Comparison of ENCODE assay signal across 6 fruit fly cellular contexts in the genomic region with DNA sequence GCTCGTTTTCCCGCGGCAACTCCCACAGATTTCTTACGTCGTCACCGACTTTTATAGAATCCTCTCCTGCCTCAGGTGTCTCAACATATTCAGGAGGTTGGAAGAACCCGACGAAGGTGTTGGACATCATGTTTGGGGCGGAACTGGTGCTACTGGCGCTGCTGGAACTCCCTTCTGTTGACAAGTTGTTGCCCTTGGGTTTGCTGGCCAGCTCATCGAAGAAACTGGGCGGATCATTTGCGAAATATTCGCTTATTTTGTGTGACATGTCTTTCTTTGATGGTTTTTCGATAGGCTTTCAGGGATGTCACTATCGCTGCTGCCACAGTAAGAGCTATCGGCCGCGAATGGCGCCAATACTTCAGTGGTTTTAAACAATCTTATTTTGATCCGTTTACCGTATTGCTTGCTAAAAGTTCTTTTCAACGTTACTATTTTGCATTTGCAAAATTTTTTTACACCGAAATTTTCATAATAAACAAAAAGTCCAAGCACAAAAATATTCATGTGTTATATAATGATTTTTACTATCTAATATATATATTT.
A peak's percentile ranks its signal among the peaks of the same experiment; 100 is the strongest.
TF ChIP-seq lines count a peak whose summit lies in the region.

A gene (minus strand): TSS at position 303 of the 546 bp plus-strand sequence.

- no peak for TF ChIP-seq CTCF in whole organism, embryonic (GFP tag; optimal IDR thresholded peaks at IDR 0.05; lab: Kevin White, UChicago)

TF ChIP-seq in Kc167, 6 proteins besides CTCF, POLR2A, EP300 and RAD21:
- TF ChIP-seq psq (optimal IDR thresholded peaks at IDR 0.05; lab: Kevin White, UChicago) (no peak), insv (optimal IDR thresholded peaks at IDR 0.05; lab: Kevin White, UChicago) (peak; percentile 43)

TF ChIP-seq in whole organism, adult, 20 proteins besides CTCF, POLR2A, EP300 and RAD21:
- TF ChIP-seq bab1 (GFP tag; optimal IDR thresholded peaks at IDR 0.05; lab: Kevin White, UChicago) (peak; percentile 34), ovo (GFP tag; optimal IDR thresholded peaks at IDR 0.05; lab: Kevin White, UChicago) (no peak)

TF ChIP-seq in whole organism, embryonic, 481 proteins besides CTCF, POLR2A, EP300 and RAD21 (continues in another document):
- TF ChIP-seq CG2202 (tag; optimal IDR thresholded peaks at IDR 0.05; lab: Kevin White, UChicago) (no peak), Gug (GFP tag; IDR thresholded peaks at IDR 0.05; lab: Robert Waterston, UW) (no peak; the same call in 3 of the 4 replicates), chm (GFP tag; IDR thresholded peaks at IDR 0.05; lab: Robert Waterston, UW) (no peak), pho (GFP tag; optimal IDR thresholded peaks at IDR 0.05; lab: Kevin White, UChicago) (no peak), NK7.1 (GFP tag; optimal IDR thresholded peaks at IDR 0.05; lab: Kevin White, UChicago) (no peak), CG43689 (GFP tag; IDR thresholded peaks at IDR 0.05; lab: Robert Waterston, UW) (no peak), CG18599 (GFP tag; optimal IDR thresholded peaks at IDR 0.05; lab: Kevin White, UChicago) (no peak), Sox102F (GFP tag; optimal IDR thresholded peaks at IDR 0.05; lab: Kevin White, UChicago) (no peak), CG8359 (GFP tag; optimal IDR thresholded peaks at IDR 0.05; lab: Kevin White, UChicago; ENCODE audit: borderline replicate concordance) (no peak), toy (GFP tag; IDR thresholded peaks at IDR 0.05; lab: Robert Waterston, UW) (no peak), zen2 (GFP tag; IDR thresholded peaks at IDR 0.05; lab: Robert Waterston, UW; ENCODE audit: partially characterized antibody) (peak; percentile 94), Hmx (GFP tag; optimal IDR thresholded peaks at IDR 0.05; lab: Kevin White, UChicago) (no peak), danr (GFP tag; IDR thresholded peaks at IDR 0.05; lab: Robert Waterston, UW) (no peak), sisA (GFP tag; IDR thresholded peaks at IDR 0.05; lab: Robert Waterston, UW) (no peak), cwo (GFP tag; optimal IDR thresholded peaks at IDR 0.05; lab: Kevin White, UChicago) (no peak), ash1 (GFP tag; optimal IDR thresholded peaks at IDR 0.05; lab: Kevin White, UChicago) (no peak), tll (GFP tag; optimal IDR thresholded peaks at IDR 0.05; lab: Kevin White, UChicago) (no peak), CG18764 (GFP tag; optimal IDR thresholded peaks at IDR 0.05; lab: Kevin White, UChicago) (no peak), vnd (GFP tag; IDR thresholded peaks at IDR 0.05; lab: Robert Waterston, UW; ENCODE audit: partially characterized antibody) (peak; percentile 90), CG7928 (GFP tag; optimal IDR thresholded peaks at IDR 0.05; lab: Kevin White, UChicago) (no peak)

TF ChIP-seq in whole organism, prepupa, 60 proteins besides CTCF, POLR2A, EP300 and RAD21:
- TF ChIP-seq esn (GFP tag; optimal IDR thresholded peaks at IDR 0.05; lab: Kevin White, UChicago), result peak; percentile 39
- no peak for TF ChIP-seq CG6854 (GFP tag; optimal IDR thresholded peaks at IDR 0.05; lab: Kevin White, UChicago)
- TF ChIP-seq achi (GFP tag; optimal IDR thresholded peaks at IDR 0.05; lab: Kevin White, UChicago), result peak; percentile 52
- TF ChIP-seq Eip78C (GFP tag; lab: Kevin White, UChicago), result peak; percentile 45
- no peak for TF ChIP-seq Lpt (GFP tag; optimal IDR thresholded peaks at IDR 0.05; lab: Kevin White, UChicago)
- peak; percentile 62 for TF ChIP-seq Sox14 (GFP tag; optimal IDR thresholded peaks at IDR 0.05; lab: Kevin White, UChicago)

TF ChIP-seq in whole organism, pupa, 21 proteins besides CTCF, POLR2A, EP300 and RAD21:
- TF ChIP-seq D1 (tag; optimal IDR thresholded peaks at IDR 0.05; lab: Kevin White, UChicago) (peak; percentile 9), Pif1B (GFP tag; optimal IDR thresholded peaks at IDR 0.05; lab: Kevin White, UChicago) (no peak)

TF ChIP-seq in whole organism, wandering third instar larva, 38 proteins besides CTCF, POLR2A, EP300 and RAD21:
- TF ChIP-seq fru (GFP tag; optimal IDR thresholded peaks at IDR 0.05; lab: Kevin White, UChicago), result no peak
- TF ChIP-seq tai (GFP tag; optimal IDR thresholded peaks at IDR 0.05; lab: Kevin White, UChicago), result no peak
- TF ChIP-seq Myc (optimal IDR thresholded peaks at IDR 0.05; lab: Kevin White, UChicago), result no peak
- TF ChIP-seq Hr83 (GFP tag; optimal IDR thresholded peaks at IDR 0.05; lab: Kevin White, UChicago; ENCODE audit: poor library complexity, severe bottlenecking), result peak; percentile 74
